Worm (Caenorhabditis elegans): Measurements from ENCODE around the gene F49E2.5.

- TF ChIP-seq unc-62 (GFP tag; optimal IDR thresholded peaks at IDR 0.05): no peak
- no peak for TF ChIP-seq lin-39 (tag; optimal IDR thresholded peaks at IDR 0.05)
- no peak for TF ChIP-seq ceh-82 (tag; optimal IDR thresholded peaks at IDR 0.05)
- TF ChIP-seq nhr-12 (tag; optimal IDR thresholded peaks at IDR 0.05): no peak
- TF ChIP-seq elt-3 (tag; optimal IDR thresholded peaks at IDR 0.05): peak in 4 of 6 experiments; percentile 22 to 79 (median 53)
- no peak for TF ChIP-seq zag-1 (tag; optimal IDR thresholded peaks at IDR 0.05)
- no peak for TF ChIP-seq sptf-1 (tag; optimal IDR thresholded peaks at IDR 0.05)
- TF ChIP-seq zip-4 (GFP tag; optimal IDR thresholded peaks at IDR 0.05): no peak
- TF ChIP-seq mab-9 (GFP tag; IDR thresholded peaks at IDR 0.05): no peak
- no peak for TF ChIP-seq unc-98 (GFP tag; IDR thresholded peaks at IDR 0.05)
- no peak for TF ChIP-seq egl-27 (tag; optimal IDR thresholded peaks at IDR 0.05)
Measured at ce11 chrX:9608127-9608526, 64.7 kb downstream of the F49E2.5 start.
